Fruit fly (Drosophila melanogaster) whole organism, embryonic: ENCODE results near the gene Surf1.

Experiments used
- BtbVII ChIP-seq: fragments of 200-800 bp; sonication (Bioruptor generic); optimal IDR thresholded peaks from 3 replicates; lab custom pipeline; 2017; ENCODE audit warnings: missing biosample characterization, mild to moderate bottlenecking, missing genetic modification characterization
- CG10462 ChIP-seq: fragments of 200-800 bp; sonication (Bioruptor generic); optimal IDR thresholded peaks from 2 replicates; lab custom pipeline; 2016; ENCODE audit warnings: missing biosample characterization, missing genetic modification characterization
- CG11504 ChIP-seq: fragments of 200-800 bp; sonication (Bioruptor generic); optimal IDR thresholded peaks from 3 replicates; lab custom pipeline; 2019; ENCODE audit warnings: missing biosample characterization, mild to moderate bottlenecking, missing genetic modification characterization, moderate library complexity
- CG12219 ChIP-seq: fragments of 200-800 bp; sonication (Bioruptor generic); optimal IDR thresholded peaks from 3 replicates; lab custom pipeline; 2018; ENCODE audit warnings: missing biosample characterization, mild to moderate bottlenecking, missing genetic modification characterization
- CG13775 ChIP-seq: fragments of 200-800 bp; sonication (Bioruptor generic); optimal IDR thresholded peaks from 3 replicates; lab custom pipeline; 2017; ENCODE audit warnings: missing biosample characterization, mild to moderate bottlenecking, missing genetic modification characterization
- CG14014 ChIP-seq: fragments of 200-800 bp; sonication (Bioruptor generic); IDR thresholded peaks from 2 replicates; pipeline ENCODE4 v1.3.6; 2022; ENCODE audit warnings: missing biosample characterization, missing genetic modification characterization
- CG1602 ChIP-seq: fragments of 200-800 bp; sonication (Bioruptor generic); optimal IDR thresholded peaks from 3 replicates; lab custom pipeline; 2016; ENCODE audit warnings: missing biosample characterization, missing genetic modification characterization
- CG17186 ChIP-seq: fragments of 200-800 bp; sonication (Bioruptor generic); optimal IDR thresholded peaks from 3 replicates; lab custom pipeline; 2017; ENCODE audit warnings: missing biosample characterization, missing genetic modification reagents, missing genetic modification characterization
- CG18011 ChIP-seq: fragments of 200-800 bp; sonication (Bioruptor generic); optimal IDR thresholded peaks from 2 replicates; lab custom pipeline; 2017; ENCODE audit warnings: missing biosample characterization, missing genetic modification characterization, mild to moderate bottlenecking, moderate library complexity, missing genotype
- CG18476 ChIP-seq: fragments of 200-800 bp; sonication (Bioruptor generic); optimal IDR thresholded peaks from 2 replicates; lab custom pipeline; 2016; ENCODE audit warnings: missing biosample characterization, mild to moderate bottlenecking, missing genetic modification characterization
- CG31365 ChIP-seq: fragments of 200-800 bp; sonication (Bioruptor generic); optimal IDR thresholded peaks from 2 replicates; lab custom pipeline; 2018; ENCODE audit warnings: missing biosample characterization, mild to moderate bottlenecking, missing genetic modification characterization
- CG3726 ChIP-seq: fragments of 200-800 bp; sonication (Bioruptor generic); IDR thresholded peaks from 3 replicates; pipeline ENCODE4, ENCODE4 v1.3.6; 2022; ENCODE audit warnings: missing biosample characterization, missing genetic modification characterization
- CG4404 ChIP-seq: fragments of 200-800 bp; sonication (Bioruptor generic); IDR thresholded peaks from 2 replicates; pipeline ENCODE4 v1.3.6; 2022; ENCODE audit warnings: missing biosample characterization, missing genetic modification characterization
- CG4820 ChIP-seq: fragments of 200-800 bp; sonication (Bioruptor generic); optimal IDR thresholded peaks from 3 replicates; lab custom pipeline; 2016; ENCODE audit warnings: missing biosample characterization, missing genetic modification characterization
- CG6765 ChIP-seq: fragments of 200-800 bp; sonication (Bioruptor generic); optimal IDR thresholded peaks from 3 replicates; lab custom pipeline; 2017; ENCODE audit warnings: missing biosample characterization, mild to moderate bottlenecking, missing genetic modification characterization
- CG7372 ChIP-seq: fragments of 200-800 bp; sonication (Bioruptor generic); IDR thresholded peaks from 2 replicates; pipeline ENCODE4 v1.3.6; 2022; ENCODE audit warnings: missing biosample characterization, missing genetic modification characterization
- CG8290 ChIP-seq, 3 experiments: fragments of 200-800 bp; sonication (Bioruptor generic); optimal IDR thresholded peaks; 2 replicates each; lab custom pipeline; 2016 to 2019; ENCODE audit warnings: missing biosample characterization in 3 of 3, missing genetic modification characterization in 3 of 3, mild to moderate bottlenecking in 2 of 3, moderate library complexity in 1 of 3
- CG9215 ChIP-seq: fragments of 200-800 bp; sonication (Bioruptor generic); IDR thresholded peaks from 2 replicates; pipeline ENCODE4 v1.3.6; 2022; ENCODE audit warnings: missing biosample characterization, missing genetic modification characterization
- CG9876 ChIP-seq: fragments of 200-800 bp; sonication (Bioruptor generic); optimal IDR thresholded peaks from 2 replicates; lab custom pipeline; 2016; ENCODE audit warnings: missing biosample characterization, missing genetic modification characterization
- Camta ChIP-seq: fragments of 200-800 bp; sonication (Bioruptor generic); optimal IDR thresholded peaks from 2 replicates; lab custom pipeline; 2016; ENCODE audit warnings: missing biosample characterization, missing genetic modification characterization
- Dfd ChIP-seq, 2 experiments: fragments of >200 bp; optimal IDR thresholded peaks; 2 replicates each; lab custom pipeline; 2017; ENCODE audit warnings: missing biosample characterization in 2 of 2, missing genetic modification characterization in 2 of 2
- Dref ChIP-seq: fragments of 200-800 bp; sonication (Bioruptor generic); IDR thresholded peaks from 2 replicates; pipeline ENCODE4 v1.3.6; 2022; ENCODE audit warnings: missing biosample characterization, missing genetic modification characterization
- Fer1 ChIP-seq: fragments of 200-800 bp; sonication (Bioruptor generic); optimal IDR thresholded peaks from 2 replicates; lab custom pipeline; 2017; ENCODE audit warnings: missing biosample characterization, mild to moderate bottlenecking, missing genetic modification characterization
- Gsc ChIP-seq: fragments of 200-800 bp; sonication (Bioruptor generic); IDR thresholded peaks from 2 replicates; pipeline ENCODE4 v1.3.6; 2022; ENCODE audit warnings: missing biosample characterization, missing genetic modification characterization
- Mes4 ChIP-seq: fragments of 200-800 bp; sonication (Bioruptor generic); optimal IDR thresholded peaks from 2 replicates; lab custom pipeline; 2016; ENCODE audit warnings: missing biosample characterization, missing genetic modification characterization
- NfI ChIP-seq: fragments of 200-800 bp; sonication (Bioruptor generic); optimal IDR thresholded peaks from 3 replicates; lab custom pipeline; 2018; ENCODE audit warnings: missing biosample characterization, mild to moderate bottlenecking, missing genetic modification characterization, moderate library complexity
- Pdp1 ChIP-seq, 2 experiments: fragments of 200-800 bp; sonication (Bioruptor generic); optimal IDR thresholded peaks; 3 replicates each; lab custom pipeline; 2016; ENCODE audit warnings: missing biosample characterization in 2 of 2, missing genetic modification characterization in 2 of 2, mild to moderate bottlenecking in 1 of 2, moderate library complexity in 1 of 2
- Sox100B ChIP-seq: fragments of 200-800 bp; sonication (Bioruptor generic); optimal IDR thresholded peaks from 3 replicates; lab custom pipeline; 2018; ENCODE audit warnings: missing biosample characterization, mild to moderate bottlenecking, missing genetic modification characterization
- ap ChIP-seq: fragments of 200-800 bp; sonication (Bioruptor generic); IDR thresholded peaks from 2 replicates; pipeline ENCODE4 v1.3.6; 2022; ENCODE audit warnings: missing biosample characterization, missing genetic modification characterization
- cato ChIP-seq: fragments of 200-800 bp; sonication (Bioruptor generic); optimal IDR thresholded peaks from 2 replicates; lab custom pipeline; 2016; ENCODE audit warnings: missing biosample characterization, missing genetic modification characterization, borderline replicate concordance
- dm ChIP-seq: fragments of 200-800 bp; sonication (Bioruptor generic); optimal IDR thresholded peaks from 3 replicates; lab custom pipeline; 2016; ENCODE audit warnings: missing biosample characterization, missing genetic modification characterization
- en ChIP-seq: fragments of 200-800 bp; sonication (Bioruptor generic); optimal IDR thresholded peaks from 2 replicates; lab custom pipeline; 2016; ENCODE audit warnings: missing biosample characterization, missing genetic modification characterization
- fd102C ChIP-seq: fragments of 200-800 bp; sonication (Bioruptor generic); optimal IDR thresholded peaks from 2 replicates; lab custom pipeline; 2018; ENCODE audit warnings: missing biosample characterization, mild to moderate bottlenecking, missing genetic modification characterization, moderate library complexity
- ham ChIP-seq: fragments of 200-800 bp; sonication (Bioruptor generic); IDR thresholded peaks from 2 replicates; pipeline ENCODE4 v1.3.6; 2022; ENCODE audit warnings: missing biosample characterization, missing genetic modification characterization
- insv ChIP-seq, 2 experiments: fragments of 200-800 bp; sonication (Bioruptor generic); optimal IDR thresholded peaks; 3 replicates each; lab custom pipeline; 2016 to 2018; ENCODE audit warnings: missing biosample characterization in 2 of 2, missing genetic modification characterization in 2 of 2
- klu ChIP-seq: fragments of 200-800 bp; sonication (Bioruptor generic); IDR thresholded peaks from 2 replicates; pipeline ENCODE4 v1.3.6; 2022; ENCODE audit warnings: missing biosample characterization, missing genetic modification characterization
- nau ChIP-seq: fragments of 200-800 bp; sonication (Bioruptor generic); optimal IDR thresholded peaks from 3 replicates; lab custom pipeline; 2017; ENCODE audit warnings: missing biosample characterization, mild to moderate bottlenecking, missing genetic modification characterization, missing genetic modification reagents
- p53 ChIP-seq: fragments of 200-800 bp; sonication (Bioruptor generic); optimal IDR thresholded peaks from 2 replicates; lab custom pipeline; 2016; ENCODE audit warnings: missing biosample characterization, missing genetic modification characterization
- pita ChIP-seq: fragments of 200-800 bp; sonication (Bioruptor generic); optimal IDR thresholded peaks from 2 replicates; lab custom pipeline; 2017; ENCODE audit warnings: missing biosample characterization, mild to moderate bottlenecking, missing genetic modification characterization
- pum ChIP-seq: fragments of 200-800 bp; sonication (Bioruptor generic); optimal IDR thresholded peaks from 2 replicates; lab custom pipeline; 2016; ENCODE audit warnings: missing biosample characterization, missing genetic modification characterization
- pzg ChIP-seq: fragments of 200-800 bp; sonication (Bioruptor generic); optimal IDR thresholded peaks from 3 replicates; lab custom pipeline; 2018; ENCODE audit warnings: missing biosample characterization, mild to moderate bottlenecking, missing genetic modification characterization, moderate library complexity
- row ChIP-seq: fragments of 200-800 bp; sonication (Bioruptor generic); IDR thresholded peaks from 3 replicates; pipeline ENCODE4 v1.3.6; 2022; ENCODE audit warnings: missing biosample characterization, missing genetic modification characterization
- sd ChIP-seq: fragments of 200-800 bp; sonication (Bioruptor generic); optimal IDR thresholded peaks from 3 replicates; lab custom pipeline; 2018; ENCODE audit warnings: missing biosample characterization, mild to moderate bottlenecking, missing genetic modification characterization, moderate library complexity
- so ChIP-seq: fragments of 200-800 bp; sonication (Bioruptor generic); IDR thresholded peaks from 3 replicates; pipeline ENCODE4 v1.3.6; 2022; ENCODE audit warnings: missing biosample characterization, missing genetic modification characterization
- tgo ChIP-seq: fragments of 200-800 bp; sonication (Bioruptor generic); IDR thresholded peaks from 3 replicates; pipeline ENCODE4 v1.3.6; 2022; ENCODE audit warnings: missing biosample characterization, missing genetic modification characterization
- tna ChIP-seq: fragments of 200-800 bp; sonication (Bioruptor generic); IDR thresholded peaks from 2 replicates; pipeline ENCODE4 v1.3.6; 2022; ENCODE audit warnings: missing biosample characterization, missing genetic modification characterization; ENCODE audit not compliant: partially characterized antibody
- unc-4 ChIP-seq: fragments of 200-800 bp; sonication (Bioruptor generic); IDR thresholded peaks from 2 replicates; pipeline ENCODE4 v1.3.6; 2022; ENCODE audit warnings: missing biosample characterization, missing genetic modification characterization; ENCODE audit not compliant: partially characterized antibody
- z ChIP-seq: fragments of 200-800 bp; sonication (Bioruptor generic); IDR thresholded peaks from 3 replicates; pipeline ENCODE4 v1.3.6; 2022; ENCODE audit warnings: missing biosample characterization, missing genetic modification characterization
- zen2 ChIP-seq: fragments of 200-800 bp; sonication (Bioruptor generic); IDR thresholded peaks from 3 replicates; pipeline ENCODE4 v1.3.6; 2022; ENCODE audit warnings: missing biosample characterization, missing genetic modification characterization; ENCODE audit not compliant: partially characterized antibody
- zfh1 ChIP-seq: fragments of 200-800 bp; sonication (Bioruptor generic); IDR thresholded peaks from 3 replicates; pipeline ENCODE4 v1.3.6; 2022; ENCODE audit warnings: missing biosample characterization, missing genetic modification characterization

Surf1 gene

DNA sequence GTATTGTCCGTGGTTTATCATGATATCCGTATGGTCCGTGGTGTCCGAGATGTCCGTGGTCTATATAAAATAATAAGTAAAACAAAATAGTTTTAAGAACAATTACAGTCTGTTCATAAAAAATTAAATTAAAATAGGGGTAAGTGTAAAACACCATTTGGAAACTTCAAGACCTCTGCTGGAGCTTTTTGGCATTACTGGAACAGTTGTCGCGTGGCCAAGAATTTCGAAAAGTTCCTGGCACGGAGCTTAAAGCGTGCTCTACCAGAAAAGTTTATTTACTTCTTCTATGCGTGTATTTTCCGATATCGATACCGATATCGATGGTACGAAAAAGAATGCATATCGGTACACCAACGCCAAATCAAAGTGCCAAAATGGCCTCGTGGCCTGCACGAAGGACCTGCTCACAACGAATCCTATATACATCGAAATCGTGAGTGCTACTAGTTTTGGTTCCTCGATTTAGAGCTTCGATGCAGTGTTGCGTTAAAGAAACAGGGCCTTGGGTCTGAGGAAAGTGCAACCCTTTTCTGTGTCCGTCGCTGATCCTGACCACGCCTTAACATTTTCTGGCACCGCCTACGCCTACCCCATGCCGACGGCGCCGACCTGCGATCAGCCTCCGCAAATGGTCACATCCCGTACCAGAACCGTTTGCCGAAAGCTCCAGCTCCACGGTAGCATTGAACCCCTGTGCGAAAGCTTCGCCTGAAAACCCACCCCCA lies 15.9 kb upstream of the Surf1 start (continued):
- no peak for TF ChIP-seq CG13775
- no peak for TF ChIP-seq CG10462 (GFP tag; lab: Kevin White, UChicago)
- TF ChIP-seq sd (tag; lab: Kevin White, UChicago): peak; percentile 75
- TF ChIP-seq ham (GFP tag; lab: Robert Waterston, UW): no peak
- TF ChIP-seq NfI (GFP tag; lab: Kevin White, UChicago): no peak
- TF ChIP-seq CG1602 (GFP tag; lab: Kevin White, UChicago): no peak
- TF ChIP-seq unc-4 (GFP tag; lab: Robert Waterston, UW): peak; percentile 57
- peak; percentile 20; the same call in 1 of the 3 replicates for TF ChIP-seq zen2 (GFP tag; lab: Robert Waterston, UW)
- no peak for TF ChIP-seq p53 (GFP tag; lab: Kevin White, UChicago)
- 0 out of 2 replicates have a peak, but pooled peaks have one; percentile 43 for TF ChIP-seq tna (GFP tag; lab: Robert Waterston, UW)
- TF ChIP-seq Gsc (GFP tag; lab: Robert Waterston, UW): no peak
- no peak for TF ChIP-seq Fer1
- 0 out of 3 replicates have a peak, but pooled peaks have one; percentile 13 for TF ChIP-seq zfh1 (GFP tag; lab: Robert Waterston, UW)
- no peak for TF ChIP-seq CG9876
- no peak for TF ChIP-seq Dfd (GFP tag; optimal IDR thresholded peaks at IDR 0.05; lab: Kevin White, UChicago)
- no peak for TF ChIP-seq CG18476 (GFP tag; lab: Kevin White, UChicago)
- no peak for TF ChIP-seq CG6765 (GFP tag; lab: Kevin White, UChicago)
- TF ChIP-seq CG3726 (GFP tag; lab: Robert Waterston, UW): no peak
- TF ChIP-seq klu (GFP tag; lab: Robert Waterston, UW): no peak
- no peak for TF ChIP-seq row (GFP tag; lab: Robert Waterston, UW)
- TF ChIP-seq z (GFP tag; lab: Robert Waterston, UW): no peak
- no peak for TF ChIP-seq CG4820 (GFP tag; lab: Kevin White, UChicago)
- TF ChIP-seq Dref (GFP tag; lab: Robert Waterston, UW): peak; percentile 63
- TF ChIP-seq BtbVII: no peak
- no peak for TF ChIP-seq nau
- no peak for TF ChIP-seq ap (GFP tag; lab: Robert Waterston, UW)
- no peak for TF ChIP-seq so
- no peak for TF ChIP-seq fd102C (GFP tag; lab: Kevin White, UChicago)
- no peak for TF ChIP-seq Camta
- no peak for TF ChIP-seq Sox100B (GFP tag; lab: Kevin White, UChicago)
- TF ChIP-seq CG31365 (tag; lab: Kevin White, UChicago): no peak
- TF ChIP-seq pita (GFP tag; lab: Kevin White, UChicago): no peak
- TF ChIP-seq CG17186: no peak
- TF ChIP-seq CG18011 (GFP tag; lab: Kevin White, UChicago): no peak
- TF ChIP-seq tgo (GFP tag; lab: Robert Waterston, UW): no peak
- TF ChIP-seq pzg: peak; percentile 21
- TF ChIP-seq Pdp1 (GFP tag; optimal IDR thresholded peaks at IDR 0.05; lab: Kevin White, UChicago): no peak
- TF ChIP-seq CG12219 (GFP tag; lab: Kevin White, UChicago): no peak
- TF ChIP-seq dm (GFP tag; lab: Kevin White, UChicago): no peak
- no peak for TF ChIP-seq CG4404 (GFP tag; lab: Robert Waterston, UW)
- TF ChIP-seq en (GFP tag; lab: Kevin White, UChicago): no peak
- no peak for TF ChIP-seq pum
- TF ChIP-seq CG7372 (GFP tag; lab: Robert Waterston, UW): no peak
- TF ChIP-seq CG8290 (GFP tag; optimal IDR thresholded peaks at IDR 0.05; lab: Kevin White, UChicago): no peak
- no peak for TF ChIP-seq CG8290 (tag; optimal IDR thresholded peaks at IDR 0.05; lab: Kevin White, UChicago)
- TF ChIP-seq CG11504 (tag; lab: Kevin White, UChicago): no peak
- no peak for TF ChIP-seq cato (GFP tag; lab: Kevin White, UChicago)
- no peak for TF ChIP-seq Mes4
- no peak for TF ChIP-seq CG9215 (GFP tag; lab: Robert Waterston, UW)
- TF ChIP-seq insv (GFP tag; optimal IDR thresholded peaks at IDR 0.05; lab: Kevin White, UChicago): no peak
- no peak for TF ChIP-seq CG14014 (GFP tag; lab: Robert Waterston, UW)
